Worm (Caenorhabditis elegans): ENCODE measurements around the gene mrps-21.

Gene mrps-21

ce11 chrIV:4678718-4679117, 19.4 kb upstream of the mrps-21 start, which contains the start of gene kin-36:
Gene kin-36 (plus strand): TSS chrIV:4679018.
- no peak for TF ChIP-seq flt-1 (GFP tag; IDR thresholded peaks at IDR 0.05)

DNA sequence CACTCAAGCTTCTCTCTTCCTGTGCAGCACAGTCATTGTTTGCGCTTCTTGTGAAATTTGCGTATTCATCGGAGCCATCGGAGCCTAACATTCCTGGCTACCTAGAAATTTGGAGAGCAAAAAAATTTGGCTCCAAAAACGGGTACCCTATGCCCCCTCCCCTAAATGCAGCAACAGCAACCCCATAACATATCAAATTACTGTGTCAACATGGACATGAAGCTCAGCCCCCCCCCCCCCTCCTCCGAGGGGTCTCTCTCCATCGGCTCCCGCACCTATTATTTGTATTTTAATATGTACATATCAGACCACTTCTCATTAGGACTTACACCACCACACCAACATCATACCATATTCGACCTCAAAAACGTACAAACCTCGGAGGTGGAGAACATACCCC, 15.0 kb upstream of the mrps-21 start:
- TF ChIP-seq med-1 (GFP tag; optimal IDR thresholded peaks at IDR 0.05; ENCODE audit: insufficient read depth), result no peak

ce11 chrIV:4673332-4673731, 14.0 kb upstream of the mrps-21 start:
- TF ChIP-seq cog-1 (tag; optimal IDR thresholded peaks at IDR 0.05), result no peak
- TF ChIP-seq ztf-29 (GFP tag; IDR thresholded peaks at IDR 0.05), result no peak
- TF ChIP-seq T22C8.4 (GFP tag; IDR thresholded peaks at IDR 0.05), result no peak
- TF ChIP-seq ztf-23 (GFP tag; IDR thresholded peaks at IDR 0.05), result no peak
- no peak for TF ChIP-seq med-1 (GFP tag; optimal IDR thresholded peaks at IDR 0.05; ENCODE audit: insufficient read depth)
- TF ChIP-seq flt-1 (GFP tag; IDR thresholded peaks at IDR 0.05), result no peak
- no peak for TF ChIP-seq tab-1 (GFP tag; IDR thresholded peaks at IDR 0.05)
- TF ChIP-seq ref-1 (GFP tag; conservative IDR thresholded peaks at IDR 0.05), result no peak
- no peak for TF ChIP-seq klf-2 (GFP tag; conservative IDR thresholded peaks at IDR 0.05)

ce11 chrIV:4669242-4669641, 9.9 kb upstream of the mrps-21 start, which contains the start of gene F29B9.12:
Gene F29B9.12 (plus strand): TSS chrIV:4669542.
- TF ChIP-seq T22C8.4 (GFP tag; IDR thresholded peaks at IDR 0.05) (no peak), ztf-23 (GFP tag; IDR thresholded peaks at IDR 0.05) (no peak), med-1 (GFP tag; optimal IDR thresholded peaks at IDR 0.05; ENCODE audit: insufficient read depth) (no peak), cog-1 (tag; optimal IDR thresholded peaks at IDR 0.05) (no peak), ztf-29 (GFP tag; IDR thresholded peaks at IDR 0.05) (no peak), flt-1 (GFP tag; IDR thresholded peaks at IDR 0.05) (no peak), ref-1 (GFP tag; conservative IDR thresholded peaks at IDR 0.05) (no peak), tab-1 (GFP tag; IDR thresholded peaks at IDR 0.05) (no peak)

ce11 chrIV:4667835-4668234, 8.5 kb upstream of the mrps-21 start:
- no peak for TF ChIP-seq cog-1 (tag; optimal IDR thresholded peaks at IDR 0.05)
- TF ChIP-seq tab-1 (GFP tag; IDR thresholded peaks at IDR 0.05), result no peak
- TF ChIP-seq T22C8.4 (GFP tag; IDR thresholded peaks at IDR 0.05), result no peak

- TF ChIP-seq flt-1 (GFP tag; IDR thresholded peaks at IDR 0.05), result no peak
- no peak for TF ChIP-seq ztf-29 (GFP tag; IDR thresholded peaks at IDR 0.05)
- no peak for TF ChIP-seq klf-2 (GFP tag; conservative IDR thresholded peaks at IDR 0.05)
- TF ChIP-seq med-1 (GFP tag; optimal IDR thresholded peaks at IDR 0.05; ENCODE audit: insufficient read depth), result no peak
- TF ChIP-seq cog-1 (tag; optimal IDR thresholded peaks at IDR 0.05), result no peak
- TF ChIP-seq T22C8.4 (GFP tag; IDR thresholded peaks at IDR 0.05), result no peak
- no peak for TF ChIP-seq ref-1 (GFP tag; conservative IDR thresholded peaks at IDR 0.05)
- no peak for TF ChIP-seq tab-1 (GFP tag; IDR thresholded peaks at IDR 0.05)
- TF ChIP-seq ztf-23 (GFP tag; IDR thresholded peaks at IDR 0.05), result no peak
Observed at ce11 chrIV:4667383-4667782, 8.1 kb upstream of the mrps-21 start.

- no peak for TF ChIP-seq tab-1 (GFP tag; IDR thresholded peaks at IDR 0.05)
- TF ChIP-seq ztf-23 (GFP tag; IDR thresholded peaks at IDR 0.05), result no peak
- no peak for TF ChIP-seq flt-1 (GFP tag; IDR thresholded peaks at IDR 0.05)
- TF ChIP-seq klf-2 (GFP tag; conservative IDR thresholded peaks at IDR 0.05), result no peak
- TF ChIP-seq ztf-29 (GFP tag; IDR thresholded peaks at IDR 0.05), result no peak
- no peak for TF ChIP-seq ref-1 (GFP tag; conservative IDR thresholded peaks at IDR 0.05)
- TF ChIP-seq cog-1 (tag; optimal IDR thresholded peaks at IDR 0.05), result no peak
- TF ChIP-seq T22C8.4 (GFP tag; IDR thresholded peaks at IDR 0.05), result no peak
- no peak for TF ChIP-seq med-1 (GFP tag; optimal IDR thresholded peaks at IDR 0.05; ENCODE audit: insufficient read depth)
Observed at ce11 chrIV:4665079-4665478, 5.8 kb upstream of the mrps-21 start, which contains the start of gene F29B9.1. Gene F29B9.1 (plus strand): TSS chrIV:4665379.

DNA sequence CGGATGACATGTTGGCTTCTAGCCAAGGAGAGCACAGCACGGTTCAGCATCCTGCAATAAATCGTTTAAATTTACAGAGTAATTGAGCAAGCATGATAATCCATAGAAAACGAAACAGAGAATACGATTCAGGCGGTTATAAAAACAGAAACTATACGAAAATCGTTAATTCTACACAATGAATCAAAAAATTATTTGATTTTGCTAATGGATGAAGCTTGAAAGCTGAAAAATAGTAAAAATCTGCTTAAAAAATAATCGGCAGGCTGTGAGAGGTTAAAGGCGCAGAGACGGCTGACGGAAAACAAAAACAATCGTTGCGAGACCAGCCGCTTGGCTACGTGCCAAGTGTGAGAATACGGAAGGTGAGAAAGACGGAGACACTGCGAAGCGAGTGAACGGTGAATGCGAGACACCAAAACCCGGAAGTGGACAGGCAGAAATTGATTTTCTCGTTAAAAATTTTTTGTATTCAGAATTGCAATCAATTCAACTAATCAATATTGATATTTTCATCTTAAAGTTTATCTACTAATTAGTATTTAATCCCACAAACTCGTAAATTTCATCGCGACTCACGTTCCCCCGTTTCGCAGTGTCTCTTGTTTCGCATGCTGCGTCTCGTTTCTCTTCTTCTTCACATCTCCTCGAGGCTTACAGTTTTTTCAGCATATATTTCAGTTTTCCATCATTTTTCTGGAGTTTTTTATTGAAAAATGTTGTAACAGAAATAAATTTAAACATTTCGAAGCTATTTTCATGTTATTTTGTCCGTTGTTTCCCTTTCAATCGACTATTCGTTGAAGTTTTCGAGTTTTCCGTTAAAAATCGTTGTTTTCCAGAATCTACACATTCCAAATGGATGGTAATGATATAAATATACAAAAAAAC, 1.1 kb upstream of the mrps-21 start, which contains the start of the genes F29B9.11 and jmjd-1.2:
F29B9.11 (minus strand) TSS at position 51 of the 891 bp plus-strand sequence.
jmjd-1.2 (plus strand) TSS at position 841 of the 891 bp plus-strand sequence.
- TF ChIP-seq ref-1 (GFP tag; conservative IDR thresholded peaks at IDR 0.05), result no peak
- peak; percentile 88 for TF ChIP-seq cog-1 (tag; optimal IDR thresholded peaks at IDR 0.05)
- TF ChIP-seq klf-2 (GFP tag; conservative IDR thresholded peaks at IDR 0.05), result 0 out of 2 replicates have a peak, but pooled peaks have one; percentile 24
- TF ChIP-seq flt-1 (GFP tag; IDR thresholded peaks at IDR 0.05), result peak; percentile 86
- peak; percentile 41; the same call in 1 of the 2 replicates for TF ChIP-seq T22C8.4 (GFP tag; IDR thresholded peaks at IDR 0.05)
- TF ChIP-seq tab-1 (GFP tag; IDR thresholded peaks at IDR 0.05), result no peak
- TF ChIP-seq ztf-23 (GFP tag; IDR thresholded peaks at IDR 0.05), result peak; percentile 84
- peak; percentile 57; the same call in 1 of the 2 replicates for TF ChIP-seq ztf-29 (GFP tag; IDR thresholded peaks at IDR 0.05)

DNA sequence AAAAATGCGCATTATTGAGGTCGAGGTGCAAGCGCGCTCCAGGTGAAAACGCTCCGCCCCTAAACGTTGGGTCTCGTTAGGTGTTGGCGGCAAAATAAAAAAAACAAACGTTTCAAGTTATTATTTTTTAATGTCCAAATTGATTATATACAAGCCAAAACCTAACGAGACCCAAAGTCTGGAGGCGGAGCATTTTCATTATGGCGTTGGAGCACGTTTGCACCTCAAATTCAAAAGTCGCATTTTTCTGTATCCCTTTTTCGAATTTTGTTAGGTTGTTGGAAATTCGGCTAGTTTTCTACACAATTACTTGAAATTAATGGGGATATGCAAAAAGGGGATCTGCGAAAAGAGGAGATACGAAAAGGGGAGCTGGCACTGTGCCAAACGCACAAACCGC, 1.4 kb downstream of the mrps-21 start, which contains the start of gene col-111:
col-111 (minus strand) TSS at position 101 of the 400 bp plus-strand sequence.
- TF ChIP-seq cog-1 (tag; optimal IDR thresholded peaks at IDR 0.05), result no peak
- no peak for TF ChIP-seq klf-2 (GFP tag; conservative IDR thresholded peaks at IDR 0.05)
- no peak for TF ChIP-seq tab-1 (GFP tag; IDR thresholded peaks at IDR 0.05)
- no peak for TF ChIP-seq ref-1 (GFP tag; conservative IDR thresholded peaks at IDR 0.05)
- TF ChIP-seq flt-1 (GFP tag; IDR thresholded peaks at IDR 0.05), result no peak
- TF ChIP-seq ztf-29 (GFP tag; IDR thresholded peaks at IDR 0.05), result no peak
- no peak for TF ChIP-seq ztf-23 (GFP tag; IDR thresholded peaks at IDR 0.05)
- no peak for TF ChIP-seq med-1 (GFP tag; optimal IDR thresholded peaks at IDR 0.05; ENCODE audit: insufficient read depth)
- TF ChIP-seq T22C8.4 (GFP tag; IDR thresholded peaks at IDR 0.05), result no peak

DNA sequence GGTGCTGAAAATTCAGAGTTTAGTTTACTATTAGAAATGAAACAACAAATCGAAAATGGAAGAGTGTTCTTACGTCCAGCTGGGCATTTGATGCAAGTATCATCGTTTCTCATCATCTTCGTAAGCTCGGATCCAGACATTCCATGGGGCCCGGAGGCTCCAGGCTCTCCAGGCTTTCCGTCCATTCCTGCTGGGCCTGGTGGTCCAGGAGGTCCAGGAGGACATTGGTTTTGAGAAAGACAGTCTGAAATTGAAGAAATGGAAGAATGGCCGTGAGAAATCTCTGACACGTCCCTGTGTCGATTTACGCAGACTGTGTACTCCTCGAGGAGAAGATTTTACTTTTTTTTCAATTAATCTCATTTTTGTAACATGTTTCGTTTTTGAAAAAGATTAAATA, 2.9 kb downstream of the mrps-21 start:
- TF ChIP-seq flt-1 (GFP tag; IDR thresholded peaks at IDR 0.05) (no peak), med-1 (GFP tag; optimal IDR thresholded peaks at IDR 0.05; ENCODE audit: insufficient read depth) (no peak), ztf-23 (GFP tag; IDR thresholded peaks at IDR 0.05) (no peak), klf-2 (GFP tag; conservative IDR thresholded peaks at IDR 0.05) (no peak), ztf-29 (GFP tag; IDR thresholded peaks at IDR 0.05) (no peak), T22C8.4 (GFP tag; IDR thresholded peaks at IDR 0.05) (no peak), tab-1 (GFP tag; IDR thresholded peaks at IDR 0.05) (no peak), ref-1 (GFP tag; conservative IDR thresholded peaks at IDR 0.05) (no peak), cog-1 (tag; optimal IDR thresholded peaks at IDR 0.05) (no peak)
